Worm (Caenorhabditis elegans) whole organism, early embryonic: ENCODE data around the gene fbxa-2.

Experiments used
- ama-1 ChIP-seq: fragments of 150-350 bp; optimal IDR thresholded peaks from 2 replicates; lab custom pipeline; 2014
- pes-1 ChIP-seq: fragments of 200-800 bp; sonication (Bioruptor generic); IDR thresholded peaks from 2 replicates; pipeline ENCODE4 v1.3.6; 2022; ENCODE audit warnings: missing genetic modification reagents, missing genetic modification characterization, missing compliant biosample characterization

ce11 chrV:16233624-16234023 is 35.8 kb downstream of the fbxa-2 start, which contains the start of gene clec-233:
- TF ChIP-seq pes-1 (GFP tag; lab: Robert Waterston, UW): no peak
- TF ChIP-seq ama-1 (lab: Kevin White, UChicago): no peak
